Worm (Caenorhabditis elegans): ENCODE measurements around the gene F55G11.4.

- TF ChIP-seq klf-2 (GFP tag; conservative IDR thresholded peaks at IDR 0.05) = no peak
- TF ChIP-seq tab-1 (GFP tag; IDR thresholded peaks at IDR 0.05) = no peak
- TF ChIP-seq T22C8.4 (GFP tag; IDR thresholded peaks at IDR 0.05) = no peak
These were observed 30.8 kb upstream of the F55G11.4 start, which contains the start of gene dct-19 for ce11 chrIV:12942633-12943032.

Data from whole organism, midembryonic.